Worm (Caenorhabditis elegans): ENCODE data around the gene perm-1.

The perm-1 gene

ce11 chrII:7857485-7858010 is 23.1 kb upstream of the perm-1 start, which contains the start of the genes cec-3 and T09A5.15 (continued):
- peak; percentile 48; the same call in 1 of the 2 replicates for TF ChIP-seq ceh-88 (GFP tag; IDR thresholded peaks at IDR 0.05)
- no peak for TF ChIP-seq ceh-8 (GFP tag; optimal IDR thresholded peaks at IDR 0.05)
- no peak for TF ChIP-seq fkh-10 (GFP tag; optimal IDR thresholded peaks at IDR 0.05)
- TF ChIP-seq lin-35 (GFP tag; optimal IDR thresholded peaks at IDR 0.05), result peak; percentile 40 to 71
- TF ChIP-seq mdl-1 (tag; optimal IDR thresholded peaks at IDR 0.05), result no peak
- no peak for TF ChIP-seq nhr-12 (tag; optimal IDR thresholded peaks at IDR 0.05)
- peak; percentile 45 for TF ChIP-seq skn-1 (tag; optimal IDR thresholded peaks at IDR 0.05)
- TF ChIP-seq unc-86 (tag; optimal IDR thresholded peaks at IDR 0.05), result peak; percentile 11
- TF ChIP-seq nhr-20 (tag; optimal IDR thresholded peaks at IDR 0.05), result peak; percentile 61
- TF ChIP-seq unc-62 (GFP tag; optimal IDR thresholded peaks at IDR 0.05), result no peak
- peak; percentile 66 for TF ChIP-seq C16A3.4 (tag; optimal IDR thresholded peaks at IDR 0.05)
- TF ChIP-seq alr-1 (tag; optimal IDR thresholded peaks at IDR 0.05; ENCODE audit: borderline replicate concordance), result no peak
- TF ChIP-seq sptf-1 (tag; optimal IDR thresholded peaks at IDR 0.05), result no peak
- TF ChIP-seq elt-3 (tag; optimal IDR thresholded peaks at IDR 0.05), result no peak
- TF ChIP-seq dpl-1 (GFP tag; optimal IDR thresholded peaks at IDR 0.05), result peak; percentile 43 to 68 (median 57)
- TF ChIP-seq hlh-4 (tag; optimal IDR thresholded peaks at IDR 0.05), result no peak

DNA sequence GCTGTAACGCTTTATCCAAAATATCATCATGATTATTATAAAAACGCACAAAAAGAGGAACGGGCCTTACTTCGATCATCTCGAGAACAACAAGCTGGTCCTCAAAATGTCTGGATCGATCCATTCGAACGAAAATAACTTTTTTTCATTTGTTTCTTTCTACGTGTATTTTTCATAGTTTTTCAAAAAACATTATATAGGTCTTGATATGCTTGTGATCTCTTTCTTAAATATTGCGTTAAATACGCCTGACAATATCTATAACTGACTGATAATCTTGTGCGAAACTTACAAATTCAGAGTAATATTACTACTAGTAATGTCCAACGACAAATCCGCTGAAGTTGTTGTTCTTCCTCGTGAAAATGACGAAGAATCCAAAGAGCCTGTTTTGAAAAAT is 22.5 kb upstream of the perm-1 start, which contains the start of gene sds-22:
Gene sds-22 (plus strand): TSS at position 301 of the 400 bp plus-strand sequence.
- TF ChIP-seq nhr-47 (tag; optimal IDR thresholded peaks at IDR 0.05) (no peak), nhr-19 (GFP tag; conservative IDR thresholded peaks at IDR 0.05) (no peak), nhr-90 (tag; optimal IDR thresholded peaks at IDR 0.05; ENCODE audit: poor library complexity) (no peak), pqm-1 (tag; optimal IDR thresholded peaks at IDR 0.05) (no peak), nhr-20 (tag; optimal IDR thresholded peaks at IDR 0.05) (no peak), C34B4.2 (tag; optimal IDR thresholded peaks at IDR 0.05) (no peak), efl-1 (optimal IDR thresholded peaks at IDR 0.05) (no peak), efl-1 (GFP tag; optimal IDR thresholded peaks at IDR 0.05 in 1 of 2) (peak in 1 of 2 experiments; percentile 83)

DNA sequence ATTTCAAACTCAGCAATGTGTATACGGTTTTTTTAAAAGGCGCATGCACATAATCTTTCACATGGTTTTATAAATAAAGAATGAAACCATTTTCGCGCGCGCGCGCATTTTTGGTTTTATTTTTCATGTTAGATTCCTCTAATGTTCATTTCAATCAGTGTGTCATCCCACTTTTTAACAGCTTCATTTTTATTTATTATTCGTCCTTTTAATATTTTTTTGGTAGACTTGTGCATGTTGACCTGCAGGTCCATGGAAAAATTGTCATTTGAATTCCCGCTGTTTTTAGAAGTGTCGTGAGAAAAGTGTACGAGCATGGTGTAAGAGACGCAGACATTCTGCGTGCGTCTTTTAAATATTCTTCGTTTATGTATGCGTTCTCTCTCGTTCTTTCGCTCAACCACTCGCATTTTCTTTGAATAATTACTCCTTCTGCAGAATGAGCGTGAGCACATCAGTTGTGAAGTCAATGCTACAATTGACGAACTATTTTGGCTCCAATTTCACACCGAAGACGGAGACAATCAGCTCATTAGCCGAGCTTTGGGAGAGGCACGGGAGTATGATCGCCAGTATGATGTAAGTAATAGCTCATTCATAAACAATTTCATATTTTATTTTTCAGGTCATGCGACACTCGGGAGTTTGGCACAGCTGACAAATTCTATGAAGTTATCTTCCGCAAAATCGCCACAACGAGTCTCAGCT is 20.2 kb upstream of the perm-1 start, which contains the start of gene lin-5:
Gene lin-5 (plus strand): TSS at position 354 of the 708 bp plus-strand sequence.
- TF ChIP-seq hlh-17 (GFP tag; optimal IDR thresholded peaks at IDR 0.05; ENCODE audit: borderline replicate concordance) (no peak), ceh-82 (tag; optimal IDR thresholded peaks at IDR 0.05) (peak in 2 of 3 experiments; percentile 29 to 76), zag-1 (tag; optimal IDR thresholded peaks at IDR 0.05) (no peak), aly-2 (tag; optimal IDR thresholded peaks at IDR 0.05) (no peak), ceh-88 (GFP tag; IDR thresholded peaks at IDR 0.05) (no peak), Y116A8C.19 (tag; optimal IDR thresholded peaks at IDR 0.05; ENCODE audit: borderline replicate concordance) (no peak), nhr-84 (tag; optimal IDR thresholded peaks at IDR 0.05) (no peak), snu-23 (GFP tag; optimal IDR thresholded peaks at IDR 0.05) (peak; percentile 51), ceh-8 (GFP tag; optimal IDR thresholded peaks at IDR 0.05) (no peak), ces-1 (GFP tag; optimal IDR thresholded peaks at IDR 0.05) (no peak), ets-5 (GFP tag; IDR thresholded peaks at IDR 0.05) (no peak), lsy-2 (tag; optimal IDR thresholded peaks at IDR 0.05) (peak; percentile 66 to 79), mdl-1 (tag; optimal IDR thresholded peaks at IDR 0.05) (peak in 1 of 2 experiments; percentile 20), C04F5.9 (tag; optimal IDR thresholded peaks at IDR 0.05) (no peak), fos-1 (tag; optimal IDR thresholded peaks at IDR 0.05) (no peak), pqm-1 (tag; optimal IDR thresholded peaks at IDR 0.05) (no peak), alr-1 (tag; optimal IDR thresholded peaks at IDR 0.05; ENCODE audit: borderline replicate concordance) (peak; percentile 16), nhr-237 (tag; optimal IDR thresholded peaks at IDR 0.05) (no peak), hpl-2 (GFP tag; optimal IDR thresholded peaks at IDR 0.05) (no peak), fkh-4 (tag; optimal IDR thresholded peaks at IDR 0.05; ENCODE audit: borderline replicate concordance) (no peak), ama-1 (optimal IDR thresholded peaks at IDR 0.05) (no peak), tbx-2 (tag; optimal IDR thresholded peaks at IDR 0.05) (no peak), lin-15B (tag; optimal IDR thresholded peaks at IDR 0.05) (peak; percentile 43), sox-4 (tag; optimal IDR thresholded peaks at IDR 0.05) (no peak), blmp-1 (tag; optimal IDR thresholded peaks at IDR 0.05) (peak; percentile 44), nhr-12 (tag; optimal IDR thresholded peaks at IDR 0.05) (no peak), unc-86 (tag; optimal IDR thresholded peaks at IDR 0.05) (peak; percentile 69), dsc-1 (tag; optimal IDR thresholded peaks at IDR 0.05) (no peak), skn-1 (tag; optimal IDR thresholded peaks at IDR 0.05) (no peak), nhr-85 (tag) (no peak), unc-30 (tag; optimal IDR thresholded peaks at IDR 0.05) (no peak), nhr-77 (tag; optimal IDR thresholded peaks at IDR 0.05) (peak; percentile 7), unc-130 (tag; optimal IDR thresholded peaks at IDR 0.05) (no peak), sptf-1 (tag; optimal IDR thresholded peaks at IDR 0.05) (no peak)

All from whole organism, L1 larva.